Fruit fly (Drosophila melanogaster) whole organism, prepupa: ENCODE data around the gene APC4.

Experiments used
- Blimp-1 ChIP-seq: fragments of 200-800 bp; sonication (Bioruptor generic); optimal IDR thresholded peaks from 3 replicates; lab custom pipeline; 2017; ENCODE audit warnings: missing biosample characterization, missing genetic modification characterization, mild to moderate bottlenecking, moderate library complexity, missing genetic modification reagents
- CG10669 ChIP-seq: fragments of 200-800 bp; sonication (Bioruptor generic); optimal IDR thresholded peaks from 3 replicates; lab custom pipeline; 2018; ENCODE audit warnings: missing biosample characterization, mild to moderate bottlenecking, missing genetic modification characterization, moderate library complexity
- CG11294 ChIP-seq: fragments of 200-800 bp; sonication (Bioruptor generic); IDR thresholded peaks from 2 replicates; pipeline ENCODE4 v1.3.6; 2022; ENCODE audit warnings: missing biosample characterization, missing genetic modification characterization
- CG11902 ChIP-seq: fragments of 200-800 bp; sonication (Bioruptor generic); optimal IDR thresholded peaks from 3 replicates; lab custom pipeline; 2016; ENCODE audit warnings: missing biosample characterization, missing genetic modification characterization
- CG15336 ChIP-seq: fragments of 200-800 bp; sonication (Bioruptor generic); IDR thresholded peaks from 2 replicates; pipeline ENCODE4 v1.3.6; 2022; ENCODE audit warnings: missing biosample characterization, missing genetic modification characterization
- CG1621 ChIP-seq: fragments of 200-800 bp; sonication (Bioruptor generic); optimal IDR thresholded peaks from 3 replicates; lab custom pipeline; 2018; ENCODE audit warnings: missing biosample characterization, mild to moderate bottlenecking, missing genetic modification characterization
- CG16779 ChIP-seq: fragments of 200-800 bp; sonication (Bioruptor generic); optimal IDR thresholded peaks from 3 replicates; lab custom pipeline; 2017; ENCODE audit warnings: missing biosample characterization, mild to moderate bottlenecking, missing genetic modification characterization
- CG3032 ChIP-seq: fragments of 200-800 bp; optimal IDR thresholded peaks from 2 replicates; lab custom pipeline; 2019; ENCODE audit warnings: missing biosample characterization, mild to moderate bottlenecking, missing genetic modification characterization, moderate library complexity
- CG32006 ChIP-seq: fragments of 200-800 bp; sonication (Bioruptor generic); optimal IDR thresholded peaks from 3 replicates; lab custom pipeline; 2017; ENCODE audit warnings: missing biosample characterization, mild to moderate bottlenecking, missing genetic modification characterization
- CG3919 ChIP-seq: fragments of 200-800 bp; sonication (Bioruptor generic); optimal IDR thresholded peaks from 3 replicates; lab custom pipeline; 2016; ENCODE audit warnings: missing biosample characterization, missing genetic modification characterization
- CG4318 ChIP-seq: fragments of 200-800 bp; sonication (Bioruptor generic); optimal IDR thresholded peaks from 3 replicates; lab custom pipeline; 2017; ENCODE audit warnings: missing biosample characterization, mild to moderate bottlenecking, missing genetic modification characterization
- CG6163 ChIP-seq: fragments of 200-800 bp; sonication (Bioruptor generic); IDR thresholded peaks from 3 replicates; pipeline ENCODE4 v1.3.6; 2022; ENCODE audit warnings: missing biosample characterization, missing genetic modification characterization
- CG6276 ChIP-seq: fragments of 200-800 bp; sonication (Bioruptor generic); optimal IDR thresholded peaks from 2 replicates; lab custom pipeline; 2017; ENCODE audit warnings: missing biosample characterization, mild to moderate bottlenecking, missing genetic modification characterization
- CG6792 ChIP-seq: fragments of 200-800 bp; sonication (Bioruptor generic); optimal IDR thresholded peaks from 3 replicates; lab custom pipeline; 2016; ENCODE audit warnings: missing biosample characterization, missing genetic modification characterization
- CG6808 ChIP-seq: fragments of 200-800 bp; sonication (Bioruptor generic); optimal IDR thresholded peaks from 3 replicates; lab custom pipeline; 2017; ENCODE audit warnings: missing biosample characterization, missing genetic modification characterization, mild to moderate bottlenecking, moderate library complexity, missing genetic modification reagents
- CG6854 ChIP-seq: fragments of 200-800 bp; sonication (Bioruptor generic); optimal IDR thresholded peaks from 2 replicates; lab custom pipeline; 2017; ENCODE audit warnings: missing biosample characterization, mild to moderate bottlenecking, missing genetic modification characterization
- CG8119 ChIP-seq: fragments of 200-800 bp; sonication (Bioruptor generic); IDR thresholded peaks from 3 replicates; pipeline ENCODE4 v1.3.6; 2022; ENCODE audit warnings: missing biosample characterization, missing genetic modification characterization
- CG8319 ChIP-seq: fragments of 200-800 bp; sonication (Bioruptor generic); optimal IDR thresholded peaks from 3 replicates; lab custom pipeline; 2016; ENCODE audit warnings: missing biosample characterization, missing genetic modification characterization
- CG8632 ChIP-seq: fragments of 200-800 bp; sonication (Bioruptor generic); optimal IDR thresholded peaks from 3 replicates; lab custom pipeline; 2016; ENCODE audit warnings: missing biosample characterization, missing genetic modification characterization
- CG9139 ChIP-seq: fragments of 200-800 bp; sonication (Bioruptor generic); optimal IDR thresholded peaks from 3 replicates; lab custom pipeline; 2017; ENCODE audit warnings: missing biosample characterization, mild to moderate bottlenecking, missing genetic modification characterization
- Eip75B ChIP-seq: fragments of 200-800 bp; sonication (Bioruptor generic); optimal IDR thresholded peaks from 3 replicates; lab custom pipeline; 2016; ENCODE audit warnings: missing biosample characterization, missing genetic modification characterization
- Eip78C ChIP-seq: fragments of 200-800 bp; sonication (Bioruptor generic); peaks from one replicate; lab custom pipeline; 2016; ENCODE audit warnings: missing biosample characterization, missing genetic modification characterization
- Eip93F ChIP-seq: fragments of 200-800 bp; sonication (Bioruptor generic); optimal IDR thresholded peaks from 2 replicates; lab custom pipeline; 2016; ENCODE audit warnings: missing biosample characterization, mild to moderate bottlenecking, missing genetic modification characterization
- Ets21C ChIP-seq: fragments of 200-800 bp; sonication (Bioruptor generic); optimal IDR thresholded peaks from 3 replicates; lab custom pipeline; 2016; ENCODE audit warnings: missing biosample characterization, missing genetic modification characterization
- Ets96B ChIP-seq: fragments of 200-800 bp; optimal IDR thresholded peaks from 2 replicates; lab custom pipeline; 2019; ENCODE audit warnings: missing biosample characterization, mild to moderate bottlenecking, missing genetic modification characterization, moderate library complexity
- Gug ChIP-seq: fragments of 200-800 bp; sonication (Bioruptor generic); IDR thresholded peaks from 2 replicates; pipeline ENCODE4 v1.3.6; 2022; ENCODE audit warnings: missing biosample characterization, missing genetic modification characterization
- Hr39 ChIP-seq: fragments of 200-800 bp; sonication (Bioruptor generic); optimal IDR thresholded peaks from 2 replicates; lab custom pipeline; 2016; ENCODE audit warnings: missing biosample characterization, missing genetic modification characterization
- Lpt ChIP-seq: fragments of 200-800 bp; sonication (Bioruptor generic); optimal IDR thresholded peaks from 3 replicates; lab custom pipeline; 2016; ENCODE audit warnings: missing biosample characterization, missing genetic modification characterization
- OdsH ChIP-seq: fragments of 200-800 bp; sonication (Bioruptor generic); optimal IDR thresholded peaks from 3 replicates; lab custom pipeline; 2016; ENCODE audit warnings: missing biosample characterization, missing genetic modification characterization
- Sox102F ChIP-seq: fragments of 200-800 bp; sonication (Bioruptor generic); optimal IDR thresholded peaks from 2 replicates; lab custom pipeline; 2016; ENCODE audit warnings: missing biosample characterization, mild to moderate bottlenecking, missing genetic modification characterization
- Sox15 ChIP-seq: fragments of 200-800 bp; sonication (Bioruptor generic); optimal IDR thresholded peaks from 3 replicates; lab custom pipeline; 2016; ENCODE audit warnings: missing biosample characterization, missing genetic modification characterization
- achi ChIP-seq: fragments of 200-800 bp; sonication (Bioruptor generic); optimal IDR thresholded peaks from 3 replicates; lab custom pipeline; 2016; ENCODE audit warnings: missing biosample characterization, missing genetic modification characterization
- acj6 ChIP-seq: fragments of 200-800 bp; sonication (Bioruptor generic); optimal IDR thresholded peaks from 3 replicates; lab custom pipeline; 2016; ENCODE audit warnings: missing biosample characterization, missing genetic modification characterization
- dsx ChIP-seq: fragments of 200-800 bp; optimal IDR thresholded peaks from 3 replicates; lab custom pipeline; 2019; ENCODE audit warnings: missing biosample characterization, mild to moderate bottlenecking, missing genetic modification characterization, moderate library complexity; ENCODE audit not compliant: poor library complexity, severe bottlenecking
- eg ChIP-seq: fragments of 200-800 bp; sonication (Bioruptor generic); IDR thresholded peaks from 3 replicates; pipeline ENCODE4 v1.3.6; 2022; ENCODE audit warnings: missing biosample characterization, missing genetic modification characterization
- esn ChIP-seq: fragments of 200-800 bp; sonication (Bioruptor generic); optimal IDR thresholded peaks from 2 replicates; lab custom pipeline; 2016; ENCODE audit warnings: missing biosample characterization, mild to moderate bottlenecking, missing genetic modification characterization, moderate library complexity
- fd59A ChIP-seq: fragments of 200-800 bp; sonication (Bioruptor generic); optimal IDR thresholded peaks from 2 replicates; lab custom pipeline; 2017; ENCODE audit warnings: missing biosample characterization, mild to moderate bottlenecking, missing genetic modification characterization, missing genetic modification reagents
- fd85E ChIP-seq: fragments of 200-800 bp; sonication (Bioruptor generic); optimal IDR thresholded peaks from 3 replicates; lab custom pipeline; 2016; ENCODE audit warnings: missing biosample characterization, missing genetic modification characterization
- fkh ChIP-seq: fragments of 200-800 bp; sonication (Bioruptor generic); optimal IDR thresholded peaks from 3 replicates; lab custom pipeline; 2017; ENCODE audit warnings: missing biosample characterization, mild to moderate bottlenecking, missing genetic modification characterization, moderate library complexity
- lz ChIP-seq: fragments of 200-800 bp; sonication (Bioruptor generic); optimal IDR thresholded peaks from 3 replicates; lab custom pipeline; 2016; ENCODE audit warnings: missing biosample characterization, missing genetic modification characterization
- net ChIP-seq: fragments of 200-800 bp; sonication (Bioruptor generic); optimal IDR thresholded peaks from 3 replicates; lab custom pipeline; 2016; ENCODE audit warnings: missing biosample characterization, missing genetic modification characterization
- pdm3 ChIP-seq: fragments of 200-800 bp; sonication (Bioruptor generic); optimal IDR thresholded peaks from 3 replicates; lab custom pipeline; 2016; ENCODE audit warnings: missing biosample characterization, missing genetic modification characterization
- spab ChIP-seq: fragments of 200-800 bp; sonication (Bioruptor generic); optimal IDR thresholded peaks from 2 replicates; lab custom pipeline; 2017; ENCODE audit warnings: missing biosample characterization, mild to moderate bottlenecking, missing genetic modification characterization, missing genetic modification reagents
- svp ChIP-seq: fragments of 200-800 bp; sonication (Bioruptor generic); peaks from one replicate; lab custom pipeline; 2016; ENCODE audit warnings: missing biosample characterization, missing genetic modification characterization
- topi ChIP-seq: fragments of 200-800 bp; sonication (Bioruptor generic); optimal IDR thresholded peaks from 3 replicates; lab custom pipeline; 2016; ENCODE audit warnings: missing biosample characterization, missing genetic modification characterization
- vri ChIP-seq: fragments of 200-800 bp; sonication (Bioruptor generic); optimal IDR thresholded peaks from 3 replicates; lab custom pipeline; 2016; ENCODE audit warnings: missing biosample characterization, mild to moderate bottlenecking, missing genetic modification characterization

Gene APC4

DNA sequence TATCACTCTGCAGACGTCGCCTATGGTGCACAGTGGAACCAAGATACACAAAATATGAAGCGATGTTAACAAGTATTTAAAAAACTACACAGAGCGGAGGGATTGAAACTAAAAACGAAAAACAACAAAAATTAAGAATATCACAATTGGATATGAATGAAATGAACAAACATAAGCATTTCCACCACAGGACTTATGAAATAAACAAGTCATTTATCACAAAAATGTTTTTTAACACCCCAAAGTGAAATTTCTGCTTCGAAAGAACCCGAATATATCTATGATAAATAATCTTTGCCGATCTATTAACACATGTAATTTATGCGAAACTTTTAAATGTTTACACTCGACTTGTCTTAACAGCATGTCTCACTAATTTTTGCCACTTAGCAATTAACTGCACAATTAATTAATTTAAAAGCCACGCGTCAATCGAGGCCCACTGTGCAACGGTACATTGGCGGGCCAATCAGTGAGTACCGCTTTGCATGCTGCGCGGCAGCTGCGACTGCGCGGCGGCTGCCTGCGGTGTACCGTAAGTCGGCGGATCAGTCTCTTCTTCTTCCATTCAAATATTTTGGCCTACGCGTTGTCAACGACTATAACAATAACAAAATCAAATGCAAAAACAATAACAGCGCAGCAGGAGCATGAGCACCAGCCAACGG is 40.8 kb upstream of the APC4 start (continued):
- TF ChIP-seq CG11294 (GFP tag; lab: Robert Waterston, UW) (no peak), Gug (GFP tag; lab: Robert Waterston, UW) (no peak; the same call in 1 of the 2 replicates), Lpt (GFP tag; lab: Kevin White, UChicago) (peak; percentile 5), CG6163 (GFP tag; lab: Robert Waterston, UW) (no peak; the same call in 1 of the 3 replicates), CG8119 (peak; percentile 73), Blimp-1 (GFP tag; lab: Kevin White, UChicago) (no peak), fd59A (GFP tag; lab: Kevin White, UChicago) (peak; percentile 28), CG8319 (no peak), CG4318 (peak; percentile 67), Sox102F (GFP tag; lab: Kevin White, UChicago) (peak; percentile 9), CG32006 (GFP tag; lab: Kevin White, UChicago) (peak; percentile 82), acj6 (GFP tag; lab: Kevin White, UChicago) (peak; percentile 50), Ets96B (tag; lab: Kevin White, UChicago) (peak; percentile 25), CG6808 (peak; percentile 49), Ets21C (GFP tag; lab: Kevin White, UChicago) (peak; percentile 8), spab (GFP tag; lab: Kevin White, UChicago) (peak; percentile 33), CG15336 (peak; percentile 69), CG6792 (GFP tag; lab: Kevin White, UChicago) (peak; percentile 54), Sox15 (peak; percentile 33), net (peak; percentile 29), dsx (GFP tag; lab: Kevin White, UChicago) (no peak), CG6276 (GFP tag; lab: Kevin White, UChicago) (peak; percentile 52), CG10669 (GFP tag; lab: Kevin White, UChicago) (peak; percentile 21), CG16779 (tag; lab: Kevin White, UChicago) (no peak)
- TF ChIP-seq, all 60 proteins: peak for 44

DNA sequence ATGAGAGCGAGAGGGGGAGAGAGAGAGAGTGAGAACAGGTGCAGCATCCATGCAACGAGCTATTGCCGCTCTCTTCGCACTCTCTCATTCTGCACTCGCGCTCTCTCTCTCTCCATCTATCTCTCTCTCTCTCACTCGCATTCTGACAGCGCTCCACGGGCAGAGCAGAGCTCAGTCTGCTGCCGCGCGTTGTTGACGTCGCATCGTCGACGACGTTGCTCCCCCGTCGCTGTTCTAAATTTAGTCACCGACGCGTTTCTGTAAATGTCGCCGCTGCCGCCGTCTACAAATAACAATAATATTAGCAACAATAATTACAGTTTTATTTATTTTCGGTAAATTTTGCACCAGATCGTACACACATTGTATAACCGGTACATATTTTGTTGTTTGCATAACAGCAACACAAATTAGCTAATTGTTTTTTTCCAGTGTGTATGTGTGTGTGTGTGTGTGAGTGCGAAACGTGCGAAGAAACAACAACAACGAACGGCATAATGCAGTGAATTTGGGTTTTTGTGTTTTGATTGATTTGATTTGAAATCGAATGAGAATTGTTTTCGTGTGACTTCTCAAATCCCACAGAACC is 40.2 kb upstream of the APC4 start:
- TF ChIP-seq Eip78C (peak; percentile 79), vri (GFP tag; lab: Kevin White, UChicago) (peak; percentile 75), svp (GFP tag; lab: Kevin White, UChicago) (peak; percentile 76), CG11294 (GFP tag; lab: Robert Waterston, UW) (no peak), fd59A (GFP tag; lab: Kevin White, UChicago) (no peak), topi (GFP tag; lab: Kevin White, UChicago) (peak; percentile 48), CG6163 (GFP tag; lab: Robert Waterston, UW) (no peak; the same call in none of the 3 replicates), eg (peak; percentile 44; the same call in 2 of the 3 replicates), dsx (GFP tag; lab: Kevin White, UChicago) (peak; percentile 20), CG6854 (GFP tag; lab: Kevin White, UChicago) (peak; percentile 15), CG8632 (GFP tag; lab: Kevin White, UChicago) (no peak), lz (GFP tag; lab: Kevin White, UChicago) (no peak), CG6792 (GFP tag; lab: Kevin White, UChicago) (no peak), OdsH (GFP tag; lab: Kevin White, UChicago) (no peak), Hr39 (GFP tag; lab: Kevin White, UChicago) (peak; percentile 34), CG6276 (GFP tag; lab: Kevin White, UChicago) (no peak), Sox15 (no peak), Eip75B (peak; percentile 59), CG8319 (no peak), CG3919 (GFP tag; lab: Kevin White, UChicago) (no peak), Eip93F (GFP tag; lab: Kevin White, UChicago) (no peak), fd85E (GFP tag; lab: Kevin White, UChicago) (no peak), esn (peak; percentile 44), CG8119 (no peak; the same call in 2 of the 3 replicates), CG9139 (peak; percentile 16), CG4318 (no peak), pdm3 (GFP tag; lab: Kevin White, UChicago) (peak; percentile 33), CG6808 (no peak), CG15336 (peak; percentile 7; the same call in 1 of the 2 replicates), CG3032 (tag; lab: Kevin White, UChicago) (no peak), CG1621 (no peak), achi (GFP tag; lab: Kevin White, UChicago) (peak; percentile 16), Gug (GFP tag; lab: Robert Waterston, UW) (no peak; the same call in 1 of the 2 replicates), fkh (GFP tag; lab: Kevin White, UChicago) (peak; percentile 60), CG11902 (no peak)
